Fruit fly (Drosophila melanogaster): Measurements from ENCODE around the gene mthl2.

dm6 chr3L:5578595-5578994 is 26.0 kb upstream of the mthl2 start:
- TF ChIP-seq Eip75B (GFP tag; optimal IDR thresholded peaks at IDR 0.05) (no peak), CG31627 (GFP tag; optimal IDR thresholded peaks at IDR 0.05) (no peak), lz (GFP tag; optimal IDR thresholded peaks at IDR 0.05) (no peak), net (GFP tag; optimal IDR thresholded peaks at IDR 0.05) (no peak), Hr39 (GFP tag; optimal IDR thresholded peaks at IDR 0.05) (no peak), ss (GFP tag; optimal IDR thresholded peaks at IDR 0.05) (no peak), CG10669 (GFP tag; optimal IDR thresholded peaks at IDR 0.05) (no peak)
